Worm (Caenorhabditis elegans): Measurements from ENCODE around the gene lite-1.

lite-1 gene

ce11 chrX:6230669-6231068, at the start of gene lite-1:
Gene lite-1 (minus strand): TSS chrX:6230769.
- no peak for TF ChIP-seq ztf-29 (GFP tag; IDR thresholded peaks at IDR 0.05)
- TF ChIP-seq flt-1 (GFP tag; IDR thresholded peaks at IDR 0.05): no peak
- TF ChIP-seq med-1 (GFP tag; optimal IDR thresholded peaks at IDR 0.05; ENCODE audit: insufficient read depth): no peak
- TF ChIP-seq tab-1 (GFP tag; IDR thresholded peaks at IDR 0.05): no peak
- no peak for TF ChIP-seq ref-1 (GFP tag; conservative IDR thresholded peaks at IDR 0.05)
- no peak for TF ChIP-seq cog-1 (tag; optimal IDR thresholded peaks at IDR 0.05)
- no peak for TF ChIP-seq ztf-23 (GFP tag; IDR thresholded peaks at IDR 0.05)
- TF ChIP-seq T22C8.4 (GFP tag; IDR thresholded peaks at IDR 0.05): no peak
- TF ChIP-seq klf-2 (GFP tag; conservative IDR thresholded peaks at IDR 0.05): no peak

- TF ChIP-seq cog-1 (tag; optimal IDR thresholded peaks at IDR 0.05) (no peak), flt-1 (GFP tag; IDR thresholded peaks at IDR 0.05) (no peak), ztf-29 (GFP tag; IDR thresholded peaks at IDR 0.05) (no peak), klf-2 (GFP tag; conservative IDR thresholded peaks at IDR 0.05) (no peak), ref-1 (GFP tag; conservative IDR thresholded peaks at IDR 0.05) (no peak), med-1 (GFP tag; optimal IDR thresholded peaks at IDR 0.05; ENCODE audit: insufficient read depth) (no peak), tab-1 (GFP tag; IDR thresholded peaks at IDR 0.05) (no peak)
Measured at ce11 chrX:6279625-6280024, 49.1 kb upstream of the lite-1 start, which contains the start of gene col-166. Gene col-166 (plus strand): TSS chrX:6280016.

ce11 chrX:6278296-6278695, 47.7 kb upstream of the lite-1 start:
- no peak for TF ChIP-seq T22C8.4 (GFP tag; IDR thresholded peaks at IDR 0.05)
- TF ChIP-seq tab-1 (GFP tag; IDR thresholded peaks at IDR 0.05): no peak
- TF ChIP-seq cog-1 (tag; optimal IDR thresholded peaks at IDR 0.05): no peak
- TF ChIP-seq med-1 (GFP tag; optimal IDR thresholded peaks at IDR 0.05; ENCODE audit: insufficient read depth): no peak
- TF ChIP-seq flt-1 (GFP tag; IDR thresholded peaks at IDR 0.05): no peak
- no peak for TF ChIP-seq klf-2 (GFP tag; conservative IDR thresholded peaks at IDR 0.05)

- TF ChIP-seq ztf-23 (GFP tag; IDR thresholded peaks at IDR 0.05): no peak
- no peak for TF ChIP-seq flt-1 (GFP tag; IDR thresholded peaks at IDR 0.05)
- no peak for TF ChIP-seq T22C8.4 (GFP tag; IDR thresholded peaks at IDR 0.05)
- TF ChIP-seq ref-1 (GFP tag; conservative IDR thresholded peaks at IDR 0.05): no peak
- no peak for TF ChIP-seq klf-2 (GFP tag; conservative IDR thresholded peaks at IDR 0.05)
- no peak for TF ChIP-seq ztf-29 (GFP tag; IDR thresholded peaks at IDR 0.05)
- TF ChIP-seq med-1 (GFP tag; optimal IDR thresholded peaks at IDR 0.05; ENCODE audit: insufficient read depth): no peak
- no peak for TF ChIP-seq tab-1 (GFP tag; IDR thresholded peaks at IDR 0.05)
- no peak for TF ChIP-seq cog-1 (tag; optimal IDR thresholded peaks at IDR 0.05)
Measured at ce11 chrX:6277252-6277651, 46.7 kb upstream of the lite-1 start.

ce11 chrX:6276701-6277100, 46.1 kb upstream of the lite-1 start:
- TF ChIP-seq ztf-29 (GFP tag; IDR thresholded peaks at IDR 0.05): no peak
- TF ChIP-seq ztf-23 (GFP tag; IDR thresholded peaks at IDR 0.05): no peak
- TF ChIP-seq klf-2 (GFP tag; conservative IDR thresholded peaks at IDR 0.05): no peak
- TF ChIP-seq ref-1 (GFP tag; conservative IDR thresholded peaks at IDR 0.05): no peak
- no peak for TF ChIP-seq cog-1 (tag; optimal IDR thresholded peaks at IDR 0.05)
- TF ChIP-seq med-1 (GFP tag; optimal IDR thresholded peaks at IDR 0.05; ENCODE audit: insufficient read depth): no peak
- no peak for TF ChIP-seq T22C8.4 (GFP tag; IDR thresholded peaks at IDR 0.05)
- no peak for TF ChIP-seq flt-1 (GFP tag; IDR thresholded peaks at IDR 0.05)
- TF ChIP-seq tab-1 (GFP tag; IDR thresholded peaks at IDR 0.05): no peak

ce11 chrX:6275343-6275742, 44.8 kb upstream of the lite-1 start:
- TF ChIP-seq cog-1 (tag; optimal IDR thresholded peaks at IDR 0.05) (no peak), ztf-23 (GFP tag; IDR thresholded peaks at IDR 0.05) (no peak), tab-1 (GFP tag; IDR thresholded peaks at IDR 0.05) (no peak), ztf-29 (GFP tag; IDR thresholded peaks at IDR 0.05) (no peak), klf-2 (GFP tag; conservative IDR thresholded peaks at IDR 0.05) (no peak), med-1 (GFP tag; optimal IDR thresholded peaks at IDR 0.05; ENCODE audit: insufficient read depth) (no peak), flt-1 (GFP tag; IDR thresholded peaks at IDR 0.05) (no peak), ref-1 (GFP tag; conservative IDR thresholded peaks at IDR 0.05) (no peak), T22C8.4 (GFP tag; IDR thresholded peaks at IDR 0.05) (no peak)

- TF ChIP-seq T22C8.4 (GFP tag; IDR thresholded peaks at IDR 0.05) (no peak), klf-2 (GFP tag; conservative IDR thresholded peaks at IDR 0.05) (no peak), ztf-29 (GFP tag; IDR thresholded peaks at IDR 0.05) (no peak), med-1 (GFP tag; optimal IDR thresholded peaks at IDR 0.05; ENCODE audit: insufficient read depth) (no peak), cog-1 (tag; optimal IDR thresholded peaks at IDR 0.05) (no peak), tab-1 (GFP tag; IDR thresholded peaks at IDR 0.05) (no peak), flt-1 (GFP tag; IDR thresholded peaks at IDR 0.05) (no peak), ref-1 (GFP tag; conservative IDR thresholded peaks at IDR 0.05) (no peak), ztf-23 (GFP tag; IDR thresholded peaks at IDR 0.05) (no peak)
Measured at ce11 chrX:6274270-6274669, 43.7 kb upstream of the lite-1 start.

ce11 chrX:6273772-6274171, 43.2 kb upstream of the lite-1 start:
- TF ChIP-seq tab-1 (GFP tag; IDR thresholded peaks at IDR 0.05) (no peak), T22C8.4 (GFP tag; IDR thresholded peaks at IDR 0.05) (no peak), klf-2 (GFP tag; conservative IDR thresholded peaks at IDR 0.05) (no peak), ztf-23 (GFP tag; IDR thresholded peaks at IDR 0.05) (no peak), cog-1 (tag; optimal IDR thresholded peaks at IDR 0.05) (no peak), med-1 (GFP tag; optimal IDR thresholded peaks at IDR 0.05; ENCODE audit: insufficient read depth) (no peak), ztf-29 (GFP tag; IDR thresholded peaks at IDR 0.05) (no peak), ref-1 (GFP tag; conservative IDR thresholded peaks at IDR 0.05) (no peak), flt-1 (GFP tag; IDR thresholded peaks at IDR 0.05) (no peak)

- TF ChIP-seq med-1 (GFP tag; optimal IDR thresholded peaks at IDR 0.05; ENCODE audit: insufficient read depth) (no peak), T22C8.4 (GFP tag; IDR thresholded peaks at IDR 0.05) (no peak), flt-1 (GFP tag; IDR thresholded peaks at IDR 0.05) (no peak)
Measured at ce11 chrX:6271718-6272117, 41.1 kb upstream of the lite-1 start, which contains the start of gene lro-1. Gene lro-1 (plus strand): TSS chrX:6272089.

- TF ChIP-seq ztf-29 (GFP tag; IDR thresholded peaks at IDR 0.05) (no peak), T22C8.4 (GFP tag; IDR thresholded peaks at IDR 0.05) (no peak), flt-1 (GFP tag; IDR thresholded peaks at IDR 0.05) (no peak), med-1 (GFP tag; optimal IDR thresholded peaks at IDR 0.05; ENCODE audit: insufficient read depth) (no peak), tab-1 (GFP tag; IDR thresholded peaks at IDR 0.05) (no peak), klf-2 (GFP tag; conservative IDR thresholded peaks at IDR 0.05) (no peak), ref-1 (GFP tag; conservative IDR thresholded peaks at IDR 0.05) (no peak), cog-1 (tag; optimal IDR thresholded peaks at IDR 0.05) (no peak)
Measured at ce11 chrX:6266739-6267138, 36.2 kb upstream of the lite-1 start, which contains the start of gene W05H9.2. Gene W05H9.2 (plus strand): TSS chrX:6267039.
